Worm (Caenorhabditis elegans): ENCODE results near the gene F26F4.9.
"Not testable (repeated sequence)": the region's sequence is repeated elsewhere in the genome, so short reads cannot be mapped to it uniquely, and the experiment has no call there.

- not testable (repeated sequence) for TF ChIP-seq med-1 (GFP tag; optimal IDR thresholded peaks at IDR 0.05; ENCODE audit: insufficient read depth); ztf-23 (GFP tag; IDR thresholded peaks at IDR 0.05); flt-1 (GFP tag; IDR thresholded peaks at IDR 0.05); T22C8.4 (GFP tag; IDR thresholded peaks at IDR 0.05); tab-1 (GFP tag; IDR thresholded peaks at IDR 0.05)
Measured at ce11 chrIII:4922020-4922419, 9.7 kb upstream of the F26F4.9 start, which contains the start of gene mmab-1.
